Fruit fly (Drosophila melanogaster): ENCODE measurements around the gene CG4666.

CG4666 gene

dm6 chrX:6059135-6059824 lies 18.3 kb downstream of the CG4666 start (continued):
- TF ChIP-seq yki (optimal IDR thresholded peaks at IDR 0.05) (no peak), mirr (GFP tag; optimal IDR thresholded peaks at IDR 0.05) (no peak), chif (GFP tag; optimal IDR thresholded peaks at IDR 0.05) (peak in 1 of 2 experiments; percentile 2), NC2α (GFP tag; optimal IDR thresholded peaks at IDR 0.05) (no peak), CG2889 (GFP tag; IDR thresholded peaks at IDR 0.05) (no peak), CG5180 (GFP tag; optimal IDR thresholded peaks at IDR 0.05) (no peak), CG11085 (GFP tag; IDR thresholded peaks at IDR 0.05) (no peak), CG15479 (GFP tag; optimal IDR thresholded peaks at IDR 0.05) (no peak), Hand (GFP tag; optimal IDR thresholded peaks at IDR 0.05) (no peak), ap (GFP tag; IDR thresholded peaks at IDR 0.05) (0 out of 2 replicates have a peak, but pooled peaks have one; percentile 7), sisA (GFP tag; IDR thresholded peaks at IDR 0.05) (peak; percentile 56; the same call in 1 of the 2 replicates), CG8290 (GFP tag; optimal IDR thresholded peaks at IDR 0.05) (no peak), CG8290 (tag; optimal IDR thresholded peaks at IDR 0.05) (no peak), B-H2 (GFP tag; optimal IDR thresholded peaks at IDR 0.05) (no peak), pho (GFP tag; optimal IDR thresholded peaks at IDR 0.05) (no peak), grau (tag; optimal IDR thresholded peaks at IDR 0.05) (no peak), gce (GFP tag; IDR thresholded peaks at IDR 0.05) (0 out of 3 replicates have a peak, but pooled peaks have one; percentile 34), Deaf1 (tag; optimal IDR thresholded peaks at IDR 0.05) (no peak), Adf1 (GFP tag; IDR thresholded peaks at IDR 0.05) (no peak), Poxn (GFP tag; IDR thresholded peaks at IDR 0.05) (no peak), CG17359 (tag; optimal IDR thresholded peaks at IDR 0.05) (peak; percentile 62), HLHmδ (GFP tag; optimal IDR thresholded peaks at IDR 0.05) (no peak), nau (GFP tag; optimal IDR thresholded peaks at IDR 0.05) (no peak), Meics (GFP tag; optimal IDR thresholded peaks at IDR 0.05) (no peak), psq (GFP tag; optimal IDR thresholded peaks at IDR 0.05) (no peak), repo (GFP tag; optimal IDR thresholded peaks at IDR 0.05) (no peak), B-H1 (GFP tag; IDR thresholded peaks at IDR 0.05) (peak; percentile 16; the same call in 1 of the 3 replicates), Gug (GFP tag; IDR thresholded peaks at IDR 0.05) (0 out of 4 replicates have a peak, but pooled peaks have one; percentile 1), D19B (GFP tag; optimal IDR thresholded peaks at IDR 0.05) (no peak), emc (GFP tag; optimal IDR thresholded peaks at IDR 0.05) (no peak), gcm (GFP tag; optimal IDR thresholded peaks at IDR 0.05) (no peak), Mad (GFP tag; optimal IDR thresholded peaks at IDR 0.05) (no peak), shn (GFP tag; optimal IDR thresholded peaks at IDR 0.05) (no peak), Xrp1 (GFP tag; IDR thresholded peaks at IDR 0.05) (peak; percentile 60; the same call in 1 of the 2 replicates), Opbp (GFP tag; IDR thresholded peaks at IDR 0.05; ENCODE audit: partially characterized antibody) (no peak), CG3995 (GFP tag; optimal IDR thresholded peaks at IDR 0.05) (no peak), wor (GFP tag; IDR thresholded peaks at IDR 0.05) (no peak), NK7.1 (GFP tag; optimal IDR thresholded peaks at IDR 0.05) (no peak), HmgD (GFP tag; optimal IDR thresholded peaks at IDR 0.05) (no peak), bowl (GFP tag; IDR thresholded peaks at IDR 0.05) (no peak), Usf (GFP tag; optimal IDR thresholded peaks at IDR 0.05) (no peak), Sin3A (optimal IDR thresholded peaks at IDR 0.05) (no peak), klu (GFP tag; IDR thresholded peaks at IDR 0.05) (no peak), pan (optimal IDR thresholded peaks at IDR 0.05) (no peak), pan (GFP tag; optimal IDR thresholded peaks at IDR 0.05 in 1 of 2, IDR thresholded peaks at IDR 0.05 in 1 of 2) (peak in 1 of 2 experiments; percentile 43), CG7745 (tag; optimal IDR thresholded peaks at IDR 0.05) (no peak), Sry-δ (GFP tag; optimal IDR thresholded peaks at IDR 0.05) (no peak), tin (GFP tag; optimal IDR thresholded peaks at IDR 0.05) (peak; percentile 9), Aef1 (GFP tag; IDR thresholded peaks at IDR 0.05) (peak; percentile 40; the same call in 1 of the 3 replicates), CG10321 (GFP tag; IDR thresholded peaks at IDR 0.05) (no peak), HLH3B (GFP tag; IDR thresholded peaks at IDR 0.05) (peak; percentile 38; the same call in 1 of the 2 replicates), Eip74EF (GFP tag; optimal IDR thresholded peaks at IDR 0.05) (no peak)
